Worm (Caenorhabditis elegans): Measurements from ENCODE around the gene yap-1.
A peak's percentile ranks its signal among the peaks of the same experiment; 100 is the strongest.

yap-1 gene

ce11 chrX:10674199-10674598 lies 17.5 kb upstream of the yap-1 start, which contains the start of gene F13E6.2:
F13E6.2 (minus strand) TSS chrX:10674299.
- TF ChIP-seq nhr-48 (tag; optimal IDR thresholded peaks at IDR 0.05) (no peak), duxl-1 (tag; optimal IDR thresholded peaks at IDR 0.05; ENCODE audit: poor library complexity) (no peak), dve-1 (tag; optimal IDR thresholded peaks at IDR 0.05; ENCODE audit: insufficient read depth) (no peak), ZK337.2 (GFP tag; IDR thresholded peaks at IDR 0.05) (no peak), dmd-8 (GFP tag; IDR thresholded peaks at IDR 0.05) (no peak), ztf-11 (tag; optimal IDR thresholded peaks at IDR 0.05) (no peak), tra-1 (GFP tag; IDR thresholded peaks at IDR 0.05) (no peak), jun-1 (tag; optimal IDR thresholded peaks at IDR 0.05) (no peak), ztf-7 (tag; optimal IDR thresholded peaks at IDR 0.05) (no peak), tag-97 (GFP tag; IDR thresholded peaks at IDR 0.05) (no peak), ceh-82 (tag; optimal IDR thresholded peaks at IDR 0.05) (no peak), ZK546.5 (tag; optimal IDR thresholded peaks at IDR 0.05) (no peak), mdt-29 (GFP tag; IDR thresholded peaks at IDR 0.05) (no peak), fos-1 (tag; optimal IDR thresholded peaks at IDR 0.05) (no peak), ama-1 (optimal IDR thresholded peaks at IDR 0.05) (no peak), lin-39 (tag; optimal IDR thresholded peaks at IDR 0.05) (no peak), gei-8 (GFP tag; optimal IDR thresholded peaks at IDR 0.05) (no peak), fkh-10 (GFP tag; optimal IDR thresholded peaks at IDR 0.05) (no peak), F44E2.7 (GFP tag; IDR thresholded peaks at IDR 0.05) (no peak), nhr-6 (tag; optimal IDR thresholded peaks at IDR 0.05) (no peak)

- TF ChIP-seq mep-1 (tag; optimal IDR thresholded peaks at IDR 0.05) = peak; percentile 35
- no peak for TF ChIP-seq T20F7.1 (GFP tag; optimal IDR thresholded peaks at IDR 0.05)
- TF ChIP-seq lsy-2 (tag; optimal IDR thresholded peaks at IDR 0.05) = peak in 1 of 2 experiments; percentile 28
These were observed 16.4 kb upstream of the yap-1 start for ce11 chrX:10675376-10675775.

- no peak for TF ChIP-seq saeg-2 (GFP tag; IDR thresholded peaks at IDR 0.05)
- no peak for TF ChIP-seq daf-12 (tag; optimal IDR thresholded peaks at IDR 0.05)
- no peak for TF ChIP-seq hmg-1.1 (GFP tag; IDR thresholded peaks at IDR 0.05)
- TF ChIP-seq set-16 (GFP tag; IDR thresholded peaks at IDR 0.05) = no peak
- TF ChIP-seq mep-1 (tag; optimal IDR thresholded peaks at IDR 0.05) = no peak
- no peak for TF ChIP-seq F10B5.3 (tag; optimal IDR thresholded peaks at IDR 0.05)
- TF ChIP-seq nhr-6 (tag; optimal IDR thresholded peaks at IDR 0.05) = no peak
- TF ChIP-seq lin-29 (GFP tag; IDR thresholded peaks at IDR 0.05) = no peak
- peak in 1 of 2 experiments; percentile 77 for TF ChIP-seq unc-62 (GFP tag; optimal IDR thresholded peaks at IDR 0.05 in 1 of 2)
- TF ChIP-seq unc-62 (tag; optimal IDR thresholded peaks at IDR 0.05) = no peak
These were observed 15.8 kb upstream of the yap-1 start for ce11 chrX:10675952-10676351.

- no peak for TF ChIP-seq snpc-1.2 (GFP tag; IDR thresholded peaks at IDR 0.05)
- peak; percentile 50 for TF ChIP-seq aha-1 (tag)
- TF ChIP-seq set-16 (GFP tag; IDR thresholded peaks at IDR 0.05) = no peak
These were observed 14.7 kb upstream of the yap-1 start, which contains the start of gene F13E6.1 for ce11 chrX:10677009-10677408. F13E6.1 (minus strand) TSS chrX:10677109.

ce11 chrX:10677552-10677951 lies 14.2 kb upstream of the yap-1 start:
- no peak for TF ChIP-seq set-16 (GFP tag; IDR thresholded peaks at IDR 0.05)
- TF ChIP-seq nhr-48 (tag; optimal IDR thresholded peaks at IDR 0.05) = no peak
- TF ChIP-seq hlh-30 (tag; optimal IDR thresholded peaks at IDR 0.05; ENCODE audit: insufficient read depth) = no peak
- no peak for TF ChIP-seq nhr-237 (tag; optimal IDR thresholded peaks at IDR 0.05)
- no peak for TF ChIP-seq lim-7 (GFP tag; IDR thresholded peaks at IDR 0.05)
- peak; percentile 41 for TF ChIP-seq nhr-6 (tag; optimal IDR thresholded peaks at IDR 0.05)
- TF ChIP-seq tag-97 (GFP tag; IDR thresholded peaks at IDR 0.05) = no peak
- no peak for TF ChIP-seq fkh-10 (GFP tag; optimal IDR thresholded peaks at IDR 0.05)
- no peak for TF ChIP-seq ces-1 (GFP tag; optimal IDR thresholded peaks at IDR 0.05)
- no peak for TF ChIP-seq tra-1 (GFP tag; IDR thresholded peaks at IDR 0.05)
- peak in 1 of 2 experiments; percentile 18 for TF ChIP-seq lsy-2 (tag; optimal IDR thresholded peaks at IDR 0.05)
- no peak for TF ChIP-seq dmd-8 (GFP tag; IDR thresholded peaks at IDR 0.05)
- no peak for TF ChIP-seq gei-8 (GFP tag; optimal IDR thresholded peaks at IDR 0.05)
- TF ChIP-seq nhr-11 (tag; optimal IDR thresholded peaks at IDR 0.05) = no peak
- TF ChIP-seq hlh-11 (tag; optimal IDR thresholded peaks at IDR 0.05) = peak; percentile 50
- TF ChIP-seq Y5F2A.4 (GFP tag; optimal IDR thresholded peaks at IDR 0.05) = no peak
- TF ChIP-seq pha-4 (GFP tag; IDR thresholded peaks at IDR 0.05) = no peak
- TF ChIP-seq pha-4 (tag; optimal IDR thresholded peaks at IDR 0.05) = no peak
- TF ChIP-seq pqm-1 (tag; optimal IDR thresholded peaks at IDR 0.05) = peak; percentile 39
- no peak for TF ChIP-seq T20F7.1 (GFP tag; optimal IDR thresholded peaks at IDR 0.05)
- TF ChIP-seq F49E8.2 (tag; optimal IDR thresholded peaks at IDR 0.05; ENCODE audit: borderline replicate concordance) = no peak
- TF ChIP-seq madf-5 (GFP tag; IDR thresholded peaks at IDR 0.05) = no peak
